Fruit fly (Drosophila melanogaster) whole organism, embryonic: ENCODE data around the gene CG46439.

Experiments used
- Atf6 ChIP-seq: fragments of 200-800 bp; sonication (Bioruptor generic); IDR thresholded peaks from 2 replicates; pipeline ENCODE4 v1.3.6; 2022; ENCODE audit warnings: missing biosample characterization, missing genetic modification characterization
- B-H2 ChIP-seq: fragments of 200-800 bp; sonication (Bioruptor generic); optimal IDR thresholded peaks from 2 replicates; lab custom pipeline; 2018; ENCODE audit warnings: missing biosample characterization, mild to moderate bottlenecking, missing genetic modification characterization
- Bgb ChIP-seq: fragments of 200-800 bp; sonication (Bioruptor generic); IDR thresholded peaks from 2 replicates; pipeline ENCODE4 v1.3.6; 2022; ENCODE audit warnings: missing biosample characterization, missing genetic modification characterization; ENCODE audit not compliant: partially characterized antibody
- BtbVII ChIP-seq: fragments of 200-800 bp; sonication (Bioruptor generic); optimal IDR thresholded peaks from 3 replicates; lab custom pipeline; 2017; ENCODE audit warnings: missing biosample characterization, mild to moderate bottlenecking, missing genetic modification characterization
- CG11696 ChIP-seq: fragments of 200-800 bp; sonication (Bioruptor generic); IDR thresholded peaks from 2 replicates; pipeline ENCODE4 v1.3.6; 2022; ENCODE audit warnings: missing biosample characterization, missing genetic modification characterization
- CG12391 ChIP-seq: fragments of 200-800 bp; sonication (Bioruptor generic); optimal IDR thresholded peaks from 3 replicates; lab custom pipeline; 2018; ENCODE audit warnings: missing biosample characterization, mild to moderate bottlenecking, missing genetic modification characterization, moderate library complexity
- CG14710 ChIP-seq: fragments of 200-800 bp; sonication (Bioruptor generic); optimal IDR thresholded peaks from 3 replicates; lab custom pipeline; 2019; ENCODE audit warnings: missing biosample characterization, mild to moderate bottlenecking, missing genetic modification characterization, moderate library complexity
- CG15514 ChIP-seq: fragments of 200-800 bp; sonication (Bioruptor generic); optimal IDR thresholded peaks from 3 replicates; lab custom pipeline; 2017; ENCODE audit warnings: missing biosample characterization, missing genetic modification characterization, mild to moderate bottlenecking, moderate library complexity, missing genetic modification reagents
- CG1603 ChIP-seq: fragments of 200-800 bp; sonication (Bioruptor generic); optimal IDR thresholded peaks from 2 replicates; lab custom pipeline; 2019; ENCODE audit warnings: missing biosample characterization, mild to moderate bottlenecking, missing genetic modification characterization, moderate library complexity
- CG17912 ChIP-seq: fragments of 200-800 bp; sonication (Bioruptor generic); optimal IDR thresholded peaks from 2 replicates; lab custom pipeline; 2018; ENCODE audit warnings: missing biosample characterization, mild to moderate bottlenecking, missing genetic modification characterization
- CG18619 ChIP-seq: fragments of 200-800 bp; sonication (Bioruptor generic); optimal IDR thresholded peaks from 3 replicates; lab custom pipeline; 2017; ENCODE audit warnings: missing biosample characterization, mild to moderate bottlenecking, missing genetic modification characterization
- CG2129 ChIP-seq: fragments of 200-800 bp; sonication (Bioruptor generic); IDR thresholded peaks from 2 replicates; pipeline ENCODE4 v1.3.6; 2022; ENCODE audit warnings: missing biosample characterization, missing genetic modification characterization; ENCODE audit not compliant: partially characterized antibody
- CG2199 ChIP-seq: fragments of 200-800 bp; sonication (Bioruptor generic); IDR thresholded peaks from 3 replicates; pipeline ENCODE4 v1.3.6; 2022; ENCODE audit warnings: missing biosample characterization, missing genetic modification characterization
- CG34376 ChIP-seq: fragments of 200-800 bp; sonication (Bioruptor generic); optimal IDR thresholded peaks from 2 replicates; lab custom pipeline; 2018; ENCODE audit warnings: missing biosample characterization, mild to moderate bottlenecking, missing genetic modification characterization
- CG42726 ChIP-seq: fragments of 200-800 bp; sonication (Bioruptor generic); IDR thresholded peaks from 2 replicates; pipeline ENCODE4 v1.3.6; 2022; ENCODE audit warnings: missing biosample characterization, missing genetic modification characterization; ENCODE audit not compliant: partially characterized antibody
- CG4820 ChIP-seq: fragments of 200-800 bp; sonication (Bioruptor generic); optimal IDR thresholded peaks from 3 replicates; lab custom pipeline; 2016; ENCODE audit warnings: missing biosample characterization, missing genetic modification characterization
- CG6272 ChIP-seq: fragments of 200-800 bp; sonication (Bioruptor generic); IDR thresholded peaks from 2 replicates; pipeline ENCODE4 v1.3.6; 2022; ENCODE audit warnings: missing biosample characterization, missing genetic modification characterization
- CG9797 ChIP-seq: fragments of 200-800 bp; sonication (Bioruptor generic); optimal IDR thresholded peaks from 3 replicates; lab custom pipeline; 2018; ENCODE audit warnings: missing biosample characterization, mild to moderate bottlenecking, missing genetic modification characterization
- CkIIα-i1 ChIP-seq: fragments of 200-800 bp; sonication (Bioruptor generic); IDR thresholded peaks from 2 replicates; pipeline ENCODE4 v1.3.6; 2022; ENCODE audit warnings: missing biosample characterization, missing genetic modification characterization
- Doc3 ChIP-seq: fragments of 200-800 bp; sonication (Bioruptor generic); IDR thresholded peaks from 3 replicates; pipeline ENCODE4 v1.3.6; 2022; ENCODE audit warnings: missing biosample characterization, missing genetic modification characterization; ENCODE audit not compliant: partially characterized antibody
- E2f2 ChIP-seq: fragments of 200-800 bp; sonication (Bioruptor generic); IDR thresholded peaks from 2 replicates; pipeline ENCODE4 v1.3.6; 2022; ENCODE audit warnings: missing biosample characterization, missing genetic modification characterization
- NK7.1 ChIP-seq: fragments of 200-800 bp; sonication (Bioruptor generic); optimal IDR thresholded peaks from 3 replicates; lab custom pipeline; 2016; ENCODE audit warnings: missing biosample characterization, missing genetic modification characterization
- Opbp ChIP-seq: fragments of 200-800 bp; sonication (Bioruptor generic); IDR thresholded peaks from 3 replicates; pipeline ENCODE4 v1.3.6; 2022; ENCODE audit warnings: missing biosample characterization, missing genetic modification characterization; ENCODE audit not compliant: partially characterized antibody
- Poxn ChIP-seq: fragments of 200-800 bp; sonication (Bioruptor generic); IDR thresholded peaks from 2 replicates; pipeline ENCODE4 v1.3.6; 2022; ENCODE audit warnings: missing biosample characterization, missing genetic modification characterization
- Six4 ChIP-seq: fragments of 200-800 bp; sonication (Bioruptor generic); optimal IDR thresholded peaks from 2 replicates; lab custom pipeline; 2016; ENCODE audit warnings: missing biosample characterization, missing genetic modification characterization
- Sox102F ChIP-seq: fragments of 200-800 bp; sonication (Bioruptor generic); optimal IDR thresholded peaks from 2 replicates; lab custom pipeline; 2018; ENCODE audit warnings: missing biosample characterization, mild to moderate bottlenecking, missing genetic modification characterization, moderate library complexity
- Sry-δ ChIP-seq: fragments of 200-800 bp; sonication (Bioruptor generic); optimal IDR thresholded peaks from 2 replicates; lab custom pipeline; 2016; ENCODE audit warnings: missing biosample characterization, missing genetic modification characterization
- Stat92E ChIP-seq, 3 experiments: fragments of >200 bp in 2 of 3; fragments of 200-800 bp in 1 of 3; sonication (Bioruptor generic) in 1 of 3; optimal IDR thresholded peaks; 2 replicates each; lab custom pipeline; 2017 to 2019; ENCODE audit warnings: missing biosample characterization in 3 of 3, missing genetic modification characterization in 3 of 3, mild to moderate bottlenecking in 1 of 3, moderate library complexity in 1 of 3
- cas ChIP-seq: fragments of 200-800 bp; sonication (Bioruptor generic); IDR thresholded peaks from 2 replicates; pipeline ENCODE4 v1.3.6; 2022; ENCODE audit warnings: missing biosample characterization, missing genetic modification characterization
- chinmo ChIP-seq: fragments of 200-800 bp; sonication (Bioruptor generic); IDR thresholded peaks from 4 replicates; pipeline ENCODE4 v1.3.6; 2022; ENCODE audit warnings: missing biosample characterization, missing genetic modification characterization; ENCODE audit not compliant: partially characterized antibody
- crol ChIP-seq: fragments of 200-800 bp; sonication (Bioruptor generic); IDR thresholded peaks from 2 replicates; pipeline ENCODE4 v1.3.6; 2022; ENCODE audit warnings: missing biosample characterization, missing genetic modification characterization
- dmrt99B ChIP-seq: fragments of 200-800 bp; sonication (Bioruptor generic); optimal IDR thresholded peaks from 2 replicates; lab custom pipeline; 2018; ENCODE audit warnings: missing biosample characterization, mild to moderate bottlenecking, missing genetic modification characterization, moderate library complexity
- gfzf ChIP-seq: fragments of 200-800 bp; sonication (Bioruptor generic); optimal IDR thresholded peaks from 2 replicates; lab custom pipeline; 2016; ENCODE audit warnings: missing biosample characterization, mild to moderate bottlenecking, missing genetic modification characterization, moderate library complexity
- hbn ChIP-seq: fragments of 200-800 bp; sonication (Bioruptor generic); IDR thresholded peaks from 2 replicates; pipeline ENCODE4 v1.3.6; 2022; ENCODE audit warnings: missing biosample characterization, missing genetic modification characterization; ENCODE audit not compliant: partially characterized antibody
- knrl ChIP-seq: fragments of 200-800 bp; sonication (Bioruptor generic); IDR thresholded peaks from 3 replicates; pipeline ENCODE4 v1.3.6; 2022; ENCODE audit warnings: missing biosample characterization, missing genetic modification characterization; ENCODE audit not compliant: partially characterized antibody
- lbe ChIP-seq: fragments of 200-800 bp; sonication (Bioruptor generic); optimal IDR thresholded peaks from 2 replicates; lab custom pipeline; 2016; ENCODE audit warnings: missing biosample characterization, mild to moderate bottlenecking, missing genetic modification characterization
- scrt ChIP-seq: fragments of 200-800 bp; sonication (Bioruptor generic); optimal IDR thresholded peaks from 2 replicates; lab custom pipeline; 2018; ENCODE audit warnings: missing biosample characterization, mild to moderate bottlenecking, missing genetic modification characterization, moderate library complexity
- shn ChIP-seq: fragments of 200-800 bp; sonication (Bioruptor generic); optimal IDR thresholded peaks from 3 replicates; lab custom pipeline; 2016; ENCODE audit warnings: missing biosample characterization, missing genetic modification characterization
- slou ChIP-seq: fragments of 200-800 bp; sonication (Bioruptor generic); optimal IDR thresholded peaks from 3 replicates; lab custom pipeline; 2016; ENCODE audit warnings: missing biosample characterization, missing genetic modification characterization
- sqz ChIP-seq: fragments of 200-800 bp; sonication (Bioruptor generic); optimal IDR thresholded peaks from 3 replicates; lab custom pipeline; 2018; ENCODE audit warnings: missing biosample characterization, mild to moderate bottlenecking, missing genetic modification characterization
- ssp ChIP-seq: fragments of 200-800 bp; sonication (Bioruptor generic); IDR thresholded peaks from 2 replicates; pipeline ENCODE4 v1.3.6; 2022; ENCODE audit warnings: missing biosample characterization, missing genetic modification characterization
- stc ChIP-seq: fragments of 200-800 bp; sonication (Bioruptor generic); IDR thresholded peaks from 2 replicates; pipeline ENCODE4 v1.3.6; 2022; ENCODE audit warnings: missing biosample characterization, missing genetic modification characterization
- tna ChIP-seq: fragments of 200-800 bp; sonication (Bioruptor generic); IDR thresholded peaks from 2 replicates; pipeline ENCODE4 v1.3.6; 2022; ENCODE audit warnings: missing biosample characterization, missing genetic modification characterization; ENCODE audit not compliant: partially characterized antibody
- trh ChIP-seq: fragments of 200-800 bp; sonication (Bioruptor generic); optimal IDR thresholded peaks from 2 replicates; lab custom pipeline; 2016; ENCODE audit warnings: missing biosample characterization, missing genetic modification characterization
- vnd ChIP-seq: fragments of 200-800 bp; sonication (Bioruptor generic); IDR thresholded peaks from 3 replicates; pipeline ENCODE4 v1.3.6; 2022; ENCODE audit warnings: missing biosample characterization, missing genetic modification characterization; ENCODE audit not compliant: partially characterized antibody
- zen ChIP-seq: fragments of 200-800 bp; sonication (Bioruptor generic); optimal IDR thresholded peaks from 3 replicates; lab custom pipeline; 2018; ENCODE audit warnings: missing biosample characterization, mild to moderate bottlenecking, missing genetic modification characterization, moderate library complexity

The CG46439 gene

DNA sequence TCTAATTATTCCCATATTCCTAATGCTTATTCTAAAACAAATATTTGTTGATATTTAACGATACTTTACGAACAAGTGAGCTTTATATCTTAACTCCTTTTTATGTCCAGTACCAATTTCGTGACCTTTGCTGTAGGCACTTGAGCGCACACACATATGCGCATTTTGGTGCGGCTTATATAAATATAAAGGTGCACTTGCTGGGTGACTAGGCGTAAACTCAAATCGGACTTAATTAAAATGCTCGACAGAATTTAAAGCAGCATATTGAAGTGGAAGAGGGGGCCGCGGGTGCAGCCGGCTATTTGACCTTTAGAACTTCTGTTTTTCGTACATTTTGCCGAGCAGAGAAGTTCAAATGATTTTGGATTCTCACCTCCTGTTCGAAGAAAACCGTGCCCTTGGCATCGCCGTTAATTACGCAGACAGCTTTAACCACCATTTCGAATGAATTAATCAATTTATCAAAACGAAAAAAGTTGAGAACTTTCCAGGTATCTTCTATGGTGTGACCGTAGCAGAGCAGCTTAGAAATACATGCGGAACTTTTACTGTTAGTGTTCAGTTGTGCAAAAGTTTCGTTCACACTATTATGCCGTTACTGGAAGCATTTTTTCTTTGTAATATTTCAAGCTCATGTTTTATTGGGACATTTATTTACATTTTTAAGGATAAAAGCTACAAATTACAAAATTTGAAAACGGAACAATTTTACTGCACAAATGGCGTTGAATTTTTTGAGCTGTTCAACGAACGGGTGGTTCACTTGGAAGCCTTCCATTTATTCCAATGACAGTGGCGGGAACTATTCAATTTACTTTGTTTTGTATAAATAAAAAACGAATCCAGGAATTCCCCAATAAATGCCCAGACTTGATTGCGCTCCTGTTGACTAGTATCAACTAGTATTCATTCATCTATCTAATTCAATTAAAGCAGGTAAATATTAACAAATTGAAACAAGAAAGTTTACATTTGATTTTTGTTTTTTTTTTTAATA lies 17.5 kb upstream of the CG46439 start, which contains the start of gene Sod1 (continued):
- TF ChIP-seq vnd (0 out of 3 replicates have a peak, but pooled peaks have one; percentile 12), CkIIα-i1 (GFP tag; lab: Robert Waterston, UW) (no peak), Opbp (GFP tag; lab: Robert Waterston, UW) (no peak), Doc3 (GFP tag; lab: Robert Waterston, UW) (no peak), CG15514 (GFP tag; lab: Kevin White, UChicago) (peak; percentile 98), chinmo (GFP tag; lab: Robert Waterston, UW) (peak; percentile 71; the same call in 1 of the 4 replicates), E2f2 (GFP tag; lab: Robert Waterston, UW) (peak; percentile 81), tna (no peak), Atf6 (0 out of 2 replicates have a peak, but pooled peaks have one; percentile 8), CG12391 (peak; percentile 20), ssp (peak; percentile 76), scrt (no peak), shn (GFP tag; lab: Kevin White, UChicago) (no peak), CG1603 (tag; lab: Kevin White, UChicago) (peak; percentile 27), CG6272 (GFP tag; lab: Robert Waterston, UW) (no peak), CG17912 (no peak), lbe (GFP tag; lab: Kevin White, UChicago) (no peak), hbn (GFP tag; lab: Robert Waterston, UW) (no peak), sqz (GFP tag; lab: Kevin White, UChicago) (peak; percentile 22), CG11696 (GFP tag; lab: Robert Waterston, UW) (peak; percentile 86), gfzf (GFP tag; lab: Kevin White, UChicago) (peak; percentile 92), Sry-δ (peak; percentile 34), CG42726 (GFP tag; lab: Robert Waterston, UW) (no peak), Stat92E (GFP tag; optimal IDR thresholded peaks at IDR 0.05; lab: Kevin White, UChicago) (no peak), stc (GFP tag; lab: Robert Waterston, UW) (0 out of 2 replicates have a peak, but pooled peaks have one; percentile 22), Six4 (GFP tag; lab: Kevin White, UChicago) (no peak), CG4820 (GFP tag; lab: Kevin White, UChicago) (no peak), slou (GFP tag; lab: Kevin White, UChicago) (no peak), cas (GFP tag; lab: Robert Waterston, UW) (no peak), CG9797 (GFP tag; lab: Kevin White, UChicago) (peak; percentile 61), NK7.1 (GFP tag; lab: Kevin White, UChicago) (no peak), CG2129 (GFP tag; lab: Robert Waterston, UW) (no peak), B-H2 (GFP tag; lab: Kevin White, UChicago) (no peak), CG18619 (no peak), CG34376 (GFP tag; lab: Kevin White, UChicago) (no peak), trh (GFP tag; lab: Kevin White, UChicago) (no peak), Bgb (GFP tag; lab: Robert Waterston, UW) (peak; percentile 29; the same call in 1 of the 2 replicates), CG2199 (GFP tag; lab: Robert Waterston, UW) (no peak), dmrt99B (tag; lab: Kevin White, UChicago) (no peak), Poxn (GFP tag; lab: Robert Waterston, UW) (no peak), zen (tag; lab: Kevin White, UChicago) (no peak), knrl (peak; percentile 12; the same call in 1 of the 3 replicates), crol (GFP tag; lab: Robert Waterston, UW) (peak; percentile 93), CG14710 (tag; lab: Kevin White, UChicago) (peak; percentile 28), BtbVII (GFP tag; lab: Kevin White, UChicago) (peak; percentile 51), Sox102F (GFP tag; lab: Kevin White, UChicago) (no peak)
